Fruit fly (Drosophila melanogaster): ENCODE measurements around the gene mib1.

The mib1 gene

dm6 chr3L:16011319-16012210, at the start of gene mib1:
Gene mib1, minus strand, starts transcription at chr3L:16011812.
- TF ChIP-seq Sin3A (optimal IDR thresholded peaks at IDR 0.05): no peak

- TF ChIP-seq h (optimal IDR thresholded peaks at IDR 0.05): no peak
- TF ChIP-seq psq (optimal IDR thresholded peaks at IDR 0.05): no peak
- TF ChIP-seq Sin3A (optimal IDR thresholded peaks at IDR 0.05): no peak
- no peak for TF ChIP-seq Myc (optimal IDR thresholded peaks at IDR 0.05)
- TF ChIP-seq ttk (optimal IDR thresholded peaks at IDR 0.05): no peak
- TF ChIP-seq insv (optimal IDR thresholded peaks at IDR 0.05): no peak
Observed at dm6 chr3L:16060806-16061600, 49.4 kb upstream of the mib1 start.

- no peak for TF ChIP-seq psq (optimal IDR thresholded peaks at IDR 0.05)
- TF ChIP-seq ttk (optimal IDR thresholded peaks at IDR 0.05): no peak
- TF ChIP-seq h (optimal IDR thresholded peaks at IDR 0.05): no peak
- no peak for TF ChIP-seq Myc (optimal IDR thresholded peaks at IDR 0.05)
- no peak for TF ChIP-seq insv (optimal IDR thresholded peaks at IDR 0.05)
- no peak for TF ChIP-seq Sin3A (optimal IDR thresholded peaks at IDR 0.05)
Observed at dm6 chr3L:16056101-16056891, 44.7 kb upstream of the mib1 start.

- no peak for TF ChIP-seq insv (optimal IDR thresholded peaks at IDR 0.05)
- no peak for TF ChIP-seq ttk (optimal IDR thresholded peaks at IDR 0.05)
- no peak for TF ChIP-seq Myc (optimal IDR thresholded peaks at IDR 0.05)
- no peak for TF ChIP-seq h (optimal IDR thresholded peaks at IDR 0.05)
- no peak for TF ChIP-seq psq (optimal IDR thresholded peaks at IDR 0.05)
- TF ChIP-seq Sin3A (optimal IDR thresholded peaks at IDR 0.05): no peak
Observed at dm6 chr3L:16054095-16054494, 42.5 kb upstream of the mib1 start.

dm6 chr3L:16053026-16053556, 41.5 kb upstream of the mib1 start:
- TF ChIP-seq Myc (optimal IDR thresholded peaks at IDR 0.05): no peak
- no peak for TF ChIP-seq Sin3A (optimal IDR thresholded peaks at IDR 0.05)
- no peak for TF ChIP-seq h (optimal IDR thresholded peaks at IDR 0.05)
- TF ChIP-seq ttk (optimal IDR thresholded peaks at IDR 0.05): no peak
- no peak for TF ChIP-seq psq (optimal IDR thresholded peaks at IDR 0.05)
- TF ChIP-seq insv (optimal IDR thresholded peaks at IDR 0.05): no peak

dm6 chr3L:16052145-16053025, 40.8 kb upstream of the mib1 start:
- TF ChIP-seq ttk (optimal IDR thresholded peaks at IDR 0.05) (no peak), Myc (optimal IDR thresholded peaks at IDR 0.05) (no peak), insv (optimal IDR thresholded peaks at IDR 0.05) (no peak), h (optimal IDR thresholded peaks at IDR 0.05) (no peak), psq (optimal IDR thresholded peaks at IDR 0.05) (no peak), Sin3A (optimal IDR thresholded peaks at IDR 0.05) (no peak)

dm6 chr3L:16051719-16052122, 40.1 kb upstream of the mib1 start, which contains the start of gene Mbs:
Gene Mbs, plus strand, starts transcription at chr3L:16051959.
- TF ChIP-seq psq (optimal IDR thresholded peaks at IDR 0.05): no peak
- no peak for TF ChIP-seq h (optimal IDR thresholded peaks at IDR 0.05)
- TF ChIP-seq ttk (optimal IDR thresholded peaks at IDR 0.05): no peak

- no peak for TF ChIP-seq Myc (optimal IDR thresholded peaks at IDR 0.05)
- no peak for TF ChIP-seq psq (optimal IDR thresholded peaks at IDR 0.05)
- TF ChIP-seq Sin3A (optimal IDR thresholded peaks at IDR 0.05): no peak
- TF ChIP-seq h (optimal IDR thresholded peaks at IDR 0.05): no peak
- TF ChIP-seq ttk (optimal IDR thresholded peaks at IDR 0.05): no peak
- no peak for TF ChIP-seq insv (optimal IDR thresholded peaks at IDR 0.05)
Observed at dm6 chr3L:16050887-16051258, 39.3 kb upstream of the mib1 start, which contains the start of gene Diap1. Gene Diap1, minus strand, starts transcription at chr3L:16051034.

dm6 chr3L:16049955-16050886, 38.6 kb upstream of the mib1 start:
- no peak for TF ChIP-seq insv (optimal IDR thresholded peaks at IDR 0.05)
- no peak for TF ChIP-seq ttk (optimal IDR thresholded peaks at IDR 0.05)
- no peak for TF ChIP-seq Sin3A (optimal IDR thresholded peaks at IDR 0.05)
- TF ChIP-seq psq (optimal IDR thresholded peaks at IDR 0.05): no peak
- TF ChIP-seq h (optimal IDR thresholded peaks at IDR 0.05): no peak
- no peak for TF ChIP-seq Myc (optimal IDR thresholded peaks at IDR 0.05)
